Worm (Caenorhabditis elegans): ENCODE data around the gene C41H7.9.

DNA sequence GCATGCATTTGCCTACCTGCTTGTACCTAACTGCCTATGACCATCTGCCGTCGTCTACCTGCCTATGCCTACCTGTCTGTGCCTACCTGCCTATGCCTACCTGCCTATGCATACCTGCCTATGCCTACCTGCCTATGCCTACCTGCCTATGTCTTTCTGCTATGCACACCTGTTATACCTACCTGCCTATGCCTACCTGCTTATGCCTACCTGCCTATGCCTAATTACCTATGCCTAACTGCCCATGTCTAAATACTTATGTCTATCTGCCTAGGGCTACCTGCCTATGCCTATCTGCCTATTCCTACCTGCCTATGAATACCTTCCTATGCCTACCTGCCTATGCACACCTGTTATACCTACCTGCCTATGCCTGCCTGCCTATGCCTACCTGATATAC lies 45.7 kb downstream of the C41H7.9 start:
- TF ChIP-seq ztf-1 (GFP tag; conservative IDR thresholded peaks at IDR 0.05) (no peak), blmp-1 (tag; optimal IDR thresholded peaks at IDR 0.05; ENCODE audit: insufficient read depth) (no peak)

All from whole organism, L2 larva.